Fruit fly (Drosophila melanogaster) whole organism, pupa: ENCODE measurements around the gene Cp38.

Source experiments
- CG12605 ChIP-seq: fragments of 200-800 bp; sonication (Bioruptor generic); IDR thresholded peaks from 2 replicates; pipeline ENCODE4 v1.3.6; 2022; ENCODE audit warnings: missing biosample characterization, missing genetic modification characterization
- CG14655 ChIP-seq: fragments of 200-800 bp; sonication (Bioruptor generic); optimal IDR thresholded peaks from 3 replicates; lab custom pipeline; 2017; ENCODE audit warnings: mild to moderate bottlenecking, missing biosample characterization, missing genetic modification reagents, missing genetic modification characterization
- CG32121 ChIP-seq: fragments of 200-800 bp; sonication (Bioruptor generic); IDR thresholded peaks from 2 replicates; pipeline ENCODE4 v1.3.6; 2022; ENCODE audit warnings: missing biosample characterization, missing genetic modification characterization
- CG34367 ChIP-seq: fragments of 200-800 bp; sonication (Bioruptor generic); optimal IDR thresholded peaks from 2 replicates; lab custom pipeline; 2018; ENCODE audit warnings: missing biosample characterization, mild to moderate bottlenecking, missing genetic modification characterization
- CG4496 ChIP-seq: fragments of 200-800 bp; sonication (Bioruptor generic); IDR thresholded peaks from 3 replicates; pipeline ENCODE4 v1.3.6; 2022; ENCODE audit warnings: missing biosample characterization, missing genetic modification characterization
- CG8301 ChIP-seq: fragments of 200-800 bp; sonication (Bioruptor generic); optimal IDR thresholded peaks from 2 replicates; lab custom pipeline; 2018; ENCODE audit warnings: missing biosample characterization, mild to moderate bottlenecking, missing genetic modification characterization
- CG9948 ChIP-seq: fragments of 200-800 bp; sonication (Bioruptor generic); optimal IDR thresholded peaks from 2 replicates; lab custom pipeline; 2018; ENCODE audit warnings: missing biosample characterization, mild to moderate bottlenecking, missing genetic modification characterization, moderate library complexity
- EcR ChIP-seq: fragments of 200-800 bp; sonication (Bioruptor generic); optimal IDR thresholded peaks from 3 replicates; lab custom pipeline; 2019; ENCODE audit warnings: missing biosample characterization, missing genetic modification characterization, mild to moderate bottlenecking, moderate library complexity, missing genetic modification reagents
- Pif1A ChIP-seq: fragments of 200-800 bp; sonication (Bioruptor generic); optimal IDR thresholded peaks from 3 replicates; lab custom pipeline; 2016; ENCODE audit warnings: missing biosample characterization, missing genetic modification characterization
- Pif1B ChIP-seq: fragments of 200-800 bp; sonication (Bioruptor generic); optimal IDR thresholded peaks from 3 replicates; lab custom pipeline; 2016; ENCODE audit warnings: missing biosample characterization, missing genetic modification characterization
- Snoo ChIP-seq: fragments of 200-800 bp; sonication (Bioruptor generic); optimal IDR thresholded peaks from 3 replicates; lab custom pipeline; 2017; ENCODE audit warnings: missing biosample characterization, mild to moderate bottlenecking, missing genetic modification characterization, inconsistent platforms
- fd96Ca ChIP-seq: fragments of 200-800 bp; sonication (Bioruptor generic); IDR thresholded peaks from 3 replicates; pipeline ENCODE4 v1.3.6; 2022; ENCODE audit warnings: missing biosample characterization, missing genetic modification characterization
- gl ChIP-seq: fragments of 200-800 bp; sonication (Bioruptor generic); optimal IDR thresholded peaks from 2 replicates; lab custom pipeline; 2018; ENCODE audit warnings: missing biosample characterization, mild to moderate bottlenecking, missing genetic modification characterization
- rn ChIP-seq: fragments of 200-800 bp; sonication (Bioruptor generic); IDR thresholded peaks from 2 replicates; pipeline ENCODE4 v1.3.6; 2022; ENCODE audit warnings: missing biosample characterization, missing genetic modification characterization

DNA sequence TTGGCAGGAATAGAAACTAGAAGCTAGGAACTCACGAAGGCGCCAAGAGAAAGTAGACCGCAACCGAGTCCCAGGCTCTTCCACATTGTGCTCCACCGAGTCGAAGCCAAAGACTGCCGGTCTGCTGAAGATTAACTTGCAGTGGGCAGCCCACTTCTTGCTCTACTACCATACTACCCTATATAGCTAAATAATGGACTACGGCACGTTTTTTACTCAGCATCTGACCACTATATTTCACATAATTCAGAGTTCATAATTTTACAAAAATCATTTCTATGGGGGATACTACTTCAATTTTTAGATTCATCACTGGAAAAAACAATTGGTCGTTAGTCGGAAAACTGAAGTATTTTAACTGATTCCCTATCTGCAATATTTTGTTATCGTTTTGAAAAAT lies 47.9 kb upstream of the Cp38 start, which contains the start of gene CG32712:
- no peak for TF ChIP-seq CG4496 (GFP tag; lab: Robert Waterston, UW)
- no peak for TF ChIP-seq Snoo (tag; lab: Kevin White, UChicago)
- no peak for TF ChIP-seq CG32121 (GFP tag; lab: Robert Waterston, UW)
- no peak for TF ChIP-seq Pif1B
- TF ChIP-seq EcR (GFP tag; lab: Kevin White, UChicago), result no peak
- no peak for TF ChIP-seq rn (GFP tag; lab: Robert Waterston, UW)
- no peak for TF ChIP-seq CG12605 (GFP tag; lab: Robert Waterston, UW)
- TF ChIP-seq CG14655 (GFP tag; lab: Kevin White, UChicago), result no peak
- no peak for TF ChIP-seq fd96Ca (GFP tag; lab: Robert Waterston, UW)
- no peak for TF ChIP-seq Pif1A (GFP tag; lab: Kevin White, UChicago)
- no peak for TF ChIP-seq CG34367 (tag; lab: Kevin White, UChicago)
- no peak for TF ChIP-seq gl (tag; lab: Kevin White, UChicago)
- no peak for TF ChIP-seq CG9948
- no peak for TF ChIP-seq CG8301
